Worm (Caenorhabditis elegans): ENCODE measurements around the gene F01D5.5.

F01D5.5 gene

ce11 chrII:14018192-14018591 lies 16.1 kb upstream of the F01D5.5 start (continued):
- TF ChIP-seq F39B2.1 (GFP tag; IDR thresholded peaks at IDR 0.05) (no peak), dpff-1 (tag; optimal IDR thresholded peaks at IDR 0.05) (peak; percentile 89), ztf-25 (GFP tag; IDR thresholded peaks at IDR 0.05) (no peak), ztf-26 (tag; optimal IDR thresholded peaks at IDR 0.05) (peak; percentile 81), B0261.1 (tag; optimal IDR thresholded peaks at IDR 0.05) (peak; percentile 36), lsl-1 (GFP tag; optimal IDR thresholded peaks at IDR 0.05) (peak; percentile 80), hmg-20 (GFP tag; IDR thresholded peaks at IDR 0.05) (peak; percentile 74), lin-54 (GFP tag; optimal IDR thresholded peaks at IDR 0.05) (peak; percentile 85), ets-4 (GFP tag; optimal IDR thresholded peaks at IDR 0.05) (peak; percentile 0), madf-10 (tag; optimal IDR thresholded peaks at IDR 0.05) (peak; percentile 48), hlh-26 (GFP tag; conservative IDR thresholded peaks at IDR 0.05) (no peak), tbp1 (GFP tag; optimal IDR thresholded peaks at IDR 0.05) (peak; percentile 83), cebp-2 (GFP tag; IDR thresholded peaks at IDR 0.05) (no peak), atf-7 (tag; optimal IDR thresholded peaks at IDR 0.05) (peak; percentile 78), nhr-179 (tag; optimal IDR thresholded peaks at IDR 0.05) (peak; percentile 73), C06A6.2 (GFP tag; conservative IDR thresholded peaks at IDR 0.05) (0 out of 2 replicates have a peak, but pooled peaks have one; percentile 27), aptf-3 (GFP tag; IDR thresholded peaks at IDR 0.05) (no peak), lin-40 (tag; optimal IDR thresholded peaks at IDR 0.05) (peak; percentile 89), rpc-1 (optimal IDR thresholded peaks at IDR 0.05) (no peak), rpc-1 (tag; optimal IDR thresholded peaks at IDR 0.05) (peak; percentile 10), nhr-27 (tag; optimal IDR thresholded peaks at IDR 0.05) (peak; percentile 70), rec-8 (tag; optimal IDR thresholded peaks at IDR 0.05) (peak; percentile 6 to 28), bed-1 (GFP tag; IDR thresholded peaks at IDR 0.05) (no peak), ztf-18 (tag; optimal IDR thresholded peaks at IDR 0.05) (peak; percentile 74), nfyb-1 (GFP tag; IDR thresholded peaks at IDR 0.05) (peak; percentile 93), F37B4.10 (GFP tag; IDR thresholded peaks at IDR 0.05) (no peak), zim-3 (tag; optimal IDR thresholded peaks at IDR 0.05) (peak; percentile 41), K11D2.4 (GFP tag; IDR thresholded peaks at IDR 0.05) (peak; percentile 74; the same call in 1 of the 2 replicates), rcor-1 (GFP tag; IDR thresholded peaks at IDR 0.05) (peak; percentile 89), tbx-9 (tag; optimal IDR thresholded peaks at IDR 0.05; ENCODE audit: borderline replicate concordance) (peak; percentile 14), gei-17 (GFP tag; optimal IDR thresholded peaks at IDR 0.05) (peak; percentile 81), nfya-1 (tag; optimal IDR thresholded peaks at IDR 0.05; ENCODE audit: borderline replicate concordance, insufficient read depth) (no peak), F33H1.4 (GFP tag; IDR thresholded peaks at IDR 0.05) (peak; percentile 71), lag-1 (GFP tag; IDR thresholded peaks at IDR 0.05) (no peak), sea-2 (GFP tag; IDR thresholded peaks at IDR 0.05) (no peak), ZK185.1 (tag; optimal IDR thresholded peaks at IDR 0.05; ENCODE audit: poor library complexity, severe bottlenecking) (peak; percentile 39), C17E4.6 (GFP tag; IDR thresholded peaks at IDR 0.05) (peak; percentile 74; the same call in 1 of the 2 replicates), dox-1 (GFP tag; IDR thresholded peaks at IDR 0.05) (peak; percentile 95), ceh-40 (GFP tag; IDR thresholded peaks at IDR 0.05) (no peak), unc-62 (GFP tag; optimal IDR thresholded peaks at IDR 0.05) (no peak), Y95B8A.8 (GFP tag; IDR thresholded peaks at IDR 0.05) (peak; percentile 10; the same call in 1 of the 2 replicates), xnd-1 (tag; optimal IDR thresholded peaks at IDR 0.05) (peak; percentile 69), F55B11.4 (tag; optimal IDR thresholded peaks at IDR 0.05; ENCODE audit: borderline replicate concordance, insufficient read depth) (no peak), ekl-4 (GFP tag; IDR thresholded peaks at IDR 0.05) (peak; percentile 87), nhr-90 (tag; optimal IDR thresholded peaks at IDR 0.05) (no peak), F49E8.2 (tag; optimal IDR thresholded peaks at IDR 0.05; ENCODE audit: insufficient read depth) (peak; percentile 88), nhr-80 (tag; optimal IDR thresholded peaks at IDR 0.05) (peak; percentile 27), ama-1 (optimal IDR thresholded peaks at IDR 0.05) (peak; percentile 99), ama-1 (GFP tag; optimal IDR thresholded peaks at IDR 0.05) (peak; percentile 5 to 38), B0019.2 (GFP tag; conservative IDR thresholded peaks at IDR 0.05) (no peak)
